Worm (Caenorhabditis elegans): ENCODE measurements around the gene F44E7.5.

- TF ChIP-seq attf-5 (GFP tag; optimal IDR thresholded peaks at IDR 0.05) (no peak), repo-1 (tag; optimal IDR thresholded peaks at IDR 0.05) (no peak), hsf-1 (GFP tag; IDR thresholded peaks at IDR 0.05) (no peak), aptf-3 (GFP tag; IDR thresholded peaks at IDR 0.05) (no peak)
These were observed 6.6 kb downstream of the F44E7.5 start for ce11 chrV:5774137-5774536.

All from whole organism, young adult.